Fruit fly (Drosophila melanogaster): Measurements from ENCODE around the gene mRpL22.

- TF ChIP-seq insv (optimal IDR thresholded peaks at IDR 0.05) (no peak), h (optimal IDR thresholded peaks at IDR 0.05) (no peak), Myc (optimal IDR thresholded peaks at IDR 0.05) (no peak), psq (optimal IDR thresholded peaks at IDR 0.05) (no peak), ttk (optimal IDR thresholded peaks at IDR 0.05) (no peak), Sin3A (optimal IDR thresholded peaks at IDR 0.05) (no peak)
These were observed at the start of gene mRpL22 for dm6 chrX:16783743-16784142.

All from Kc167 (cell line).